Fruit fly (Drosophila melanogaster): ENCODE data around the gene Past1.

Gene Past1

DNA sequence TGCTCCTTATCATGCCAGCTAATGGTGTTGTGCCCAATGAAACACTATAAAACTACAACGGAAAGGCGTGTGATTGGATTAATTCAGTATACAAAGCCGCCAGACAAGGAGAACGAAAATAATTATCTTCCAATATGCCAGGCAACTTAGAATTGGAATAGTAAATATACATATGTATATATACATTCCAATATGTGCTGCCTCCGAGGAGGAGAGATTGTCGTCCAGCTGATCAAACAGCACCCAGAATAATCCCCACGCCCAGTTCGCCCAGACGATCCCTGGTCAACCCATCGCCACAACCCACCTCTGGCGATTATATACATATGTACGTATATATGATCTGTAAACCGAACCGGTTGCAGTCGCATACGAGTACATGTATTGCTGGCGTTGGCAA lies 4.1 kb downstream of the Past1 start:
- TF ChIP-seq Hr96 (GFP tag; optimal IDR thresholded peaks at IDR 0.05) (no peak), CG11617 (GFP tag; optimal IDR thresholded peaks at IDR 0.05) (no peak), Clk (GFP tag; optimal IDR thresholded peaks at IDR 0.05) (no peak), CG1620 (GFP tag; optimal IDR thresholded peaks at IDR 0.05) (no peak), CG12768 (GFP tag; optimal IDR thresholded peaks at IDR 0.05) (no peak)

DNA sequence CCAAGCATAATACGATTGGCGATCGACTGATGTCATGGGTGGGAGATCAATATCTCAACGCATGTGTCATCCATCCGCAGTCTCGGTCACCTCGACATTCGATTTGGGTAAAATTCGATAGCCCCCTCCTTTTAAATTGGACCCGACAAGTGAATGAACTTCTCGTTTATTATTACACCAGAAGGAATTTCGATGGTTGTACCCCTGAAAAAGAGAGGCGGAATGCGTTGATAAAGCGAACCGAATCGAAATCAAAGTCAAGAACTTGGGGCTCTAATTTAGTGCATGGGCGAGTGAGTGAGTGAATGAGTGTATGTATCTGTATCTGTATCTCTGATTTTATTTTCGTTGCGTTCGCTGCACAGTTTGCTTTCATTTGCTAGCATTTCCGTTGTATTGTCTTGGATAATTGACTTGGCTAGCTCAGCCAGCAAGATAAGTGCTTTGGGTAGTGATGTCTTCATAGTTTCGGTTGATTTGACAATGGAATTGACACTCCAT lies 4.9 kb downstream of the Past1 start:
- TF ChIP-seq tj (GFP tag; optimal IDR thresholded peaks at IDR 0.05) (no peak), ovo (GFP tag; optimal IDR thresholded peaks at IDR 0.05) (no peak), CG7045 (GFP tag; optimal IDR thresholded peaks at IDR 0.05) (no peak), CG5204 (GFP tag; optimal IDR thresholded peaks at IDR 0.05) (no peak), Mnt (GFP tag; optimal IDR thresholded peaks at IDR 0.05) (no peak), cic (GFP tag; optimal IDR thresholded peaks at IDR 0.05) (no peak), CG12768 (GFP tag; optimal IDR thresholded peaks at IDR 0.05) (no peak)

DNA sequence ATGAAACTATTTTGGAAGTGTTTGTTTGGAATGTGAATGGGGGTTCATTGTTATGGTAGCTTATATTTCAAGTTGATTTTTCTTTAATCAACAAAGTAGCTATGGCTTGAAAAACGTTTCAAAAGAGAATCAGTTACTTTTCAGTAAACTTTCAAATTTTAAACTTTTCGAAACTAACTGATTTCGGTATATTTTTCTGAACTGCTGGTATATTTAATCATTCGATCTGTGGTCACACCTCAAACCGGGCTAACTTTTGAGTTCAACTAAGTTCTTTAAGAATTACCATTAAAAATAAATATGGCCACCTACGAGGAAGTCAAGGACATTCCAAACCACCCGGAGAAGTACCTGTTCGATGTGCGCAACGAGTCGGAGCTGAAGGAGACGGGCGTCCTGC lies 7.7 kb downstream of the Past1 start, which contains the start of gene CG12279:
Gene CG12279, plus strand, starts transcription at position 234 of the 400 bp plus-strand sequence.
- TF ChIP-seq CG7101 (tag; optimal IDR thresholded peaks at IDR 0.05) = no peak
- TF ChIP-seq cic (GFP tag; optimal IDR thresholded peaks at IDR 0.05) = no peak
- TF ChIP-seq CG14711 (tag; optimal IDR thresholded peaks at IDR 0.05) = no peak
- TF ChIP-seq CG7045 (GFP tag; optimal IDR thresholded peaks at IDR 0.05) = no peak
- no peak for TF ChIP-seq tj (GFP tag; optimal IDR thresholded peaks at IDR 0.05)
- no peak for TF ChIP-seq Hr96 (GFP tag; optimal IDR thresholded peaks at IDR 0.05)
- no peak for TF ChIP-seq kay (GFP tag; ENCODE audit: borderline replicate concordance)

DNA sequence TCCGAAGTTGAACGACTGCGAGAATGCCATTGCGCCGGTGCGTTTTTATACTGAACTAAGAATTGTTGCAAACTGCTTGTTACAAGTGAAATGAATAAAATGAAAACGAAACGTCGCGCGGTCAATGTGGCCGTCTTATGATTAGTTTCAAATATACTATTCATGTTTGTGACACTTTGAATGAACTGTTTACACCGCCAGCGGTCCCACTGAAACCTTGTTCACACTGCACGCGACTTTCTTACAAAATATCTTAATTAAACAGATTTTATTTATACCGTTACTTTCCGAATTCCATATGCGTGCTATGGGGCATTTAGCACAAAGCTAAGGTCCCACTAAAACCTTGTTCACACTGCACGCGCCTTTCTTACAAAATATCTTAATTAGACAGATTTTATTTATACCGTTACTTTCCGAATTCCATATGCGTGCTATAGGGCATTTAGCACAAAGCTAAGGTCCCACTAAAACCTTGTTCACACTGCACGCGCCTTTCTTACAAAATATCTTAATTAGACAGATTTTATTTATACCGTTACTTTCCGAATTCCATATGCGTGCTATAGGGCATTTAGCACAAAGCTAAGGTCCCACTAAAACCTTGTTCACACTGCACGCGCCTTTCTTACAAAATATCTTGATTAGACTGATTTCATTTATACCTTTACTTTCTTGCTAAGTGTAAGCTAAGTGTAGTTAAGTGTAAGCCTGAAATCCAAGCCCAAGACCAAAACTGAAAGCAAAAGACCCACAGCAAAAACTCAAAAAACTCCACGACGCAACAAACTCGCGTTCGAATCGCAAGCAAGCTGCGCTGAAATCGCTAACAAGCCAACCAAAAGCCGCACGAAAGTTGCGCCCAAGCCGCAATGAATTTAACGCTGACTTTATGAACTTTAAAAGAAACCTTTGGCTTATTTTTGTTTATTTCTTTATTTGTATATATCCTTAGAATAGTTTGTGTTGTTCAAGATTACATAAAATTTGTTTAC lies 15.4 kb downstream of the Past1 start, which contains the start of gene PolQ:
Gene PolQ, minus strand, starts transcription at position 122 of the 995 bp plus-strand sequence.
- peak; percentile 24 for TF ChIP-seq bab1 (GFP tag; optimal IDR thresholded peaks at IDR 0.05)

DNA sequence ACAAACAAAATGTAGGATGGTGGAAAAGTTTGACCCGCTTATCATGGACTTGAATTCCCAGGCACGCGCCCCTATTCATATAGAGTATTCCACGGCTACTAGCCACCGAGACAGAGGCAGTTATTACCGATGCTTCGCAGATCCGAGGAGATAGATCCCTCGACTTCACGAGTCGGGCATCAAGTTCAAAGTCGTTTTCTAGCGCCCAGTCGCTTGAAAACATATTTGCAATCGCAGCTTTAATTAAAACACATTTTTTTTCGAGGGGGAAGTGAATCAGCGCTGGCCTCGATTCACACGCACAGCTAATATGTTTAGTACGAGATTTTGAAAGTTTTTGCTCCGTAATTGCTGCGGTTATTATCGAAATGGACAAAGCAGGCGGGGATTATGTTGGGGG lies 18.1 kb downstream of the Past1 start:
- peak; percentile 38 for TF ChIP-seq CG33017 (tag; optimal IDR thresholded peaks at IDR 0.05)
- no peak for TF ChIP-seq tj (GFP tag; optimal IDR thresholded peaks at IDR 0.05)
- TF ChIP-seq cic (GFP tag; optimal IDR thresholded peaks at IDR 0.05) = peak; percentile 30
- TF ChIP-seq pad (GFP tag; optimal IDR thresholded peaks at IDR 0.05) = no peak
- TF ChIP-seq CG12768 (GFP tag; optimal IDR thresholded peaks at IDR 0.05) = peak; percentile 19
- no peak for TF ChIP-seq CG7101 (tag; optimal IDR thresholded peaks at IDR 0.05)

DNA sequence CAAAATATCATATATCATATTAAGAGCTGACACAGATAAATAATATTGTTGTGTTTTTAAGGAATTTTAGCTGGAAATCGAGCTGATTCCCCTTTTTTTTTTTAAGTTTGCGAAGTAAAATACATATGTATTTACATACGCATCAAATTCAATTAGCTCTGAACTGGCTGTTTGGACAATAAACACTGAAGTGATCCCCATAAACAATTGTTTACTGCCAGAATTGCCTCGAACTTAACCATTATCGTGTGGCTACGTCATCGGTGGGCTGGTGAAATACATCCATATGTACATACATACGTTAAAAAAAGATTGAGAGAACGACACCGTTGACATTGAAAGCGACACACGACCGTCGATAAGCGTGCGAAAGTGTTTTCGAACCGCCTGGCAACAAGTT lies 19.1 kb downstream of the Past1 start:
- TF ChIP-seq Hr96 (GFP tag; optimal IDR thresholded peaks at IDR 0.05) (no peak), kay (GFP tag; ENCODE audit: borderline replicate concordance) (no peak), cnc (optimal IDR thresholded peaks at IDR 0.05) (no peak), CG1620 (GFP tag; optimal IDR thresholded peaks at IDR 0.05) (no peak), toe (GFP tag; optimal IDR thresholded peaks at IDR 0.05) (no peak), CG33017 (tag; optimal IDR thresholded peaks at IDR 0.05) (peak; percentile 59), pad (GFP tag; optimal IDR thresholded peaks at IDR 0.05) (peak; percentile 21), CG7101 (tag; optimal IDR thresholded peaks at IDR 0.05) (peak; percentile 46), cic (GFP tag; optimal IDR thresholded peaks at IDR 0.05) (peak; percentile 44), Crg-1 (GFP tag; optimal IDR thresholded peaks at IDR 0.05) (no peak), CG12768 (GFP tag; optimal IDR thresholded peaks at IDR 0.05) (peak; percentile 65), tj (GFP tag; optimal IDR thresholded peaks at IDR 0.05) (peak; percentile 81), bab1 (GFP tag; optimal IDR thresholded peaks at IDR 0.05) (no peak)

DNA sequence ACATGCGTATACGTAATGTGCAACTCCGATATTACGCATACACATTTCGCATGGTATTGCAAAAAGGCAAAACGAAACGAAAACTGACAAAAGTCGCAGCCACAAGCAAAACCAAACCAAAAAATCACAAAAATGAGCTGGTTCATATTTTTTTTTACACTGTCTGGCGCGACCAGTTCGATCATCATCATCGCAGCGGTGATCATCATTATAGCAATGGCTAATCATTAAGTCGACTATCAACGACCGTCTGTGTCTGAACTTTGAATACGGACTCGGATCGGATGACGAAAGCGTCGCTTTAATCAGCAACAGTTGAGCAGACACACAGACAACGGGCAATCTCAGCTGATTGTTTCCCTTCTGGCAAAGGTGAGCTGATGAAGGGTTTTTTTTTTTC lies 19.8 kb downstream of the Past1 start:
- TF ChIP-seq CG12768 (GFP tag; optimal IDR thresholded peaks at IDR 0.05) (peak; percentile 58), CG14711 (tag; optimal IDR thresholded peaks at IDR 0.05) (no peak), tj (GFP tag; optimal IDR thresholded peaks at IDR 0.05) (peak; percentile 72), cic (GFP tag; optimal IDR thresholded peaks at IDR 0.05) (peak; percentile 22)
